Worm (Caenorhabditis elegans): ENCODE measurements around the gene gln-1.

Gene gln-1

ce11 chrX:6059163-6059782 is 1.2 kb downstream of the gln-1 start:
- TF ChIP-seq mab-5 (tag; optimal IDR thresholded peaks at IDR 0.05) (no peak), unc-62 (GFP tag; optimal IDR thresholded peaks at IDR 0.05) (no peak), tbx-8 (GFP tag; optimal IDR thresholded peaks at IDR 0.05) (no peak), ces-1 (GFP tag; optimal IDR thresholded peaks at IDR 0.05) (no peak), nhr-76 (tag; optimal IDR thresholded peaks at IDR 0.05) (no peak), blmp-1 (tag; optimal IDR thresholded peaks at IDR 0.05) (no peak), zip-8 (tag; optimal IDR thresholded peaks at IDR 0.05) (no peak), elt-3 (tag; optimal IDR thresholded peaks at IDR 0.05) (no peak), nhr-2 (tag; optimal IDR thresholded peaks at IDR 0.05) (no peak), nhr-12 (tag; optimal IDR thresholded peaks at IDR 0.05) (no peak), nhr-28 (tag; optimal IDR thresholded peaks at IDR 0.05) (no peak), pha-4 (tag; optimal IDR thresholded peaks at IDR 0.05) (no peak), sem-2 (GFP tag; optimal IDR thresholded peaks at IDR 0.05) (no peak), unc-39 (tag; optimal IDR thresholded peaks at IDR 0.05) (no peak), ceh-43 (GFP tag; optimal IDR thresholded peaks at IDR 0.05) (no peak), ham-2 (GFP tag; optimal IDR thresholded peaks at IDR 0.05) (no peak), lsy-2 (tag; optimal IDR thresholded peaks at IDR 0.05) (no peak)

- no peak for TF ChIP-seq mls-2 (tag; optimal IDR thresholded peaks at IDR 0.05)
- TF ChIP-seq elt-3 (tag; optimal IDR thresholded peaks at IDR 0.05), result no peak
- TF ChIP-seq cnd-1 (tag; optimal IDR thresholded peaks at IDR 0.05), result no peak
- no peak for TF ChIP-seq nhr-28 (tag; optimal IDR thresholded peaks at IDR 0.05)
- no peak for TF ChIP-seq drap-1 (GFP tag; optimal IDR thresholded peaks at IDR 0.05)
- no peak for TF ChIP-seq lin-13 (tag; optimal IDR thresholded peaks at IDR 0.05)
- TF ChIP-seq unc-39 (tag; optimal IDR thresholded peaks at IDR 0.05), result no peak
- no peak for TF ChIP-seq nhr-76 (tag; optimal IDR thresholded peaks at IDR 0.05)
- TF ChIP-seq ceh-39 (tag; optimal IDR thresholded peaks at IDR 0.05), result no peak
- no peak for TF ChIP-seq lin-32 (GFP tag; optimal IDR thresholded peaks at IDR 0.05)
- TF ChIP-seq ham-2 (GFP tag; optimal IDR thresholded peaks at IDR 0.05), result no peak
- no peak for TF ChIP-seq mab-5 (tag; optimal IDR thresholded peaks at IDR 0.05)
- no peak for TF ChIP-seq flh-1 (GFP tag; optimal IDR thresholded peaks at IDR 0.05)
- no peak for TF ChIP-seq bed-3 (GFP tag; optimal IDR thresholded peaks at IDR 0.05)
Measured at ce11 chrX:6064385-6064784, 6.3 kb downstream of the gln-1 start.

ce11 chrX:6065936-6066452 is 7.9 kb downstream of the gln-1 start, which contains the start of gene ptr-4:
Gene ptr-4 (minus strand): TSS chrX:6065986.
- no peak for TF ChIP-seq elt-3 (tag; optimal IDR thresholded peaks at IDR 0.05)
- no peak for TF ChIP-seq hlh-1 (tag; optimal IDR thresholded peaks at IDR 0.05)

ce11 chrX:6066618-6067017 is 8.6 kb downstream of the gln-1 start:
- TF ChIP-seq ham-2 (GFP tag; optimal IDR thresholded peaks at IDR 0.05) (peak; percentile 82), elt-1 (tag; optimal IDR thresholded peaks at IDR 0.05; ENCODE audit: borderline replicate concordance, insufficient read depth) (peak; percentile 79), lin-13 (tag; optimal IDR thresholded peaks at IDR 0.05) (no peak), nhr-76 (tag; optimal IDR thresholded peaks at IDR 0.05) (no peak)

- TF ChIP-seq lsy-2 (tag; optimal IDR thresholded peaks at IDR 0.05) (no peak), nhr-28 (tag; optimal IDR thresholded peaks at IDR 0.05) (no peak), mls-2 (tag; optimal IDR thresholded peaks at IDR 0.05) (no peak), lin-13 (tag; optimal IDR thresholded peaks at IDR 0.05) (no peak), ztf-11 (tag; optimal IDR thresholded peaks at IDR 0.05) (no peak), elt-1 (tag; optimal IDR thresholded peaks at IDR 0.05; ENCODE audit: borderline replicate concordance, insufficient read depth) (no peak), blmp-1 (tag; optimal IDR thresholded peaks at IDR 0.05) (no peak), ceh-83 (GFP tag; optimal IDR thresholded peaks at IDR 0.05) (no peak), elt-3 (tag; optimal IDR thresholded peaks at IDR 0.05) (no peak)
Measured at ce11 chrX:6075209-6075608, 17.2 kb downstream of the gln-1 start, which contains the start of gene lgc-58. Gene lgc-58 (plus strand): TSS chrX:6075509.

- no peak for TF ChIP-seq mls-2 (tag; optimal IDR thresholded peaks at IDR 0.05)
- TF ChIP-seq nhr-237 (tag; optimal IDR thresholded peaks at IDR 0.05), result no peak
- TF ChIP-seq blmp-1 (tag; optimal IDR thresholded peaks at IDR 0.05), result no peak
- no peak for TF ChIP-seq unc-39 (tag; optimal IDR thresholded peaks at IDR 0.05)
- no peak for TF ChIP-seq nhr-28 (tag; optimal IDR thresholded peaks at IDR 0.05)
- TF ChIP-seq ztf-11 (tag; optimal IDR thresholded peaks at IDR 0.05), result no peak
- TF ChIP-seq ham-2 (GFP tag; optimal IDR thresholded peaks at IDR 0.05), result no peak
- TF ChIP-seq ceh-83 (GFP tag; optimal IDR thresholded peaks at IDR 0.05), result no peak
- no peak for TF ChIP-seq nhr-2 (tag; optimal IDR thresholded peaks at IDR 0.05)
- TF ChIP-seq M03D4.4 (tag; optimal IDR thresholded peaks at IDR 0.05), result no peak
- no peak for TF ChIP-seq lin-13 (tag; optimal IDR thresholded peaks at IDR 0.05)
- TF ChIP-seq pha-4 (tag; optimal IDR thresholded peaks at IDR 0.05), result no peak
- TF ChIP-seq sptf-1 (tag; optimal IDR thresholded peaks at IDR 0.05), result no peak
- TF ChIP-seq flh-1 (GFP tag; optimal IDR thresholded peaks at IDR 0.05), result no peak
- TF ChIP-seq drap-1 (GFP tag; optimal IDR thresholded peaks at IDR 0.05), result no peak
- TF ChIP-seq sem-2 (GFP tag; optimal IDR thresholded peaks at IDR 0.05), result no peak
- TF ChIP-seq elt-3 (tag; optimal IDR thresholded peaks at IDR 0.05), result no peak
- no peak for TF ChIP-seq nhr-76 (tag; optimal IDR thresholded peaks at IDR 0.05)
- TF ChIP-seq ces-1 (GFP tag; optimal IDR thresholded peaks at IDR 0.05), result no peak
Measured at ce11 chrX:6081793-6082192, 23.7 kb downstream of the gln-1 start.
